Worm (Caenorhabditis elegans) whole organism, L1 larva: ENCODE measurements around the gene nfyc-1.
A peak's percentile ranks its signal among the peaks of the same experiment; 100 is the strongest.

Experiments
- C04F5.9 ChIP-seq: sonication (generic microtip); optimal IDR thresholded peaks from 2 replicates; lab custom pipeline; 2016; ENCODE audit warnings: missing genetic modification characterization, missing compliant biosample characterization
- C34B4.2 ChIP-seq: sonication (generic microtip); optimal IDR thresholded peaks from 2 replicates; lab custom pipeline; 2017; ENCODE audit warnings: mild to moderate bottlenecking, missing genetic modification characterization, missing compliant biosample characterization
- F16B12.6 ChIP-seq: fragments of 150-350 bp; optimal IDR thresholded peaks from 2 replicates; lab custom pipeline; 2014; ENCODE audit warnings: missing biosample characterization, missing genetic modification characterization
- Y116A8C.19 ChIP-seq: sonication (generic microtip); optimal IDR thresholded peaks from 2 replicates; lab custom pipeline; 2016; ENCODE audit warnings: missing compliant biosample characterization, missing genetic modification characterization, borderline replicate concordance
- aha-1 ChIP-seq: fragments of 150-350 bp; optimal IDR thresholded peaks from 2 replicates; lab custom pipeline; 2014; ENCODE audit warnings: missing biosample characterization, missing genetic modification characterization
- ceh-63 ChIP-seq: fragments of 200-800 bp; sonication (Bioruptor generic); optimal IDR thresholded peaks from 2 replicates; lab custom pipeline; 2018; ENCODE audit warnings: mild to moderate bottlenecking, missing genetic modification characterization, missing compliant biosample characterization
- ceh-8 ChIP-seq: fragments of 200-800 bp; sonication (Bioruptor generic); optimal IDR thresholded peaks from 2 replicates; lab custom pipeline; 2018; ENCODE audit warnings: mild to moderate bottlenecking, missing genetic modification characterization, moderate library complexity, missing compliant biosample characterization
- ceh-82 ChIP-seq, 3 experiments: fragments of 150-350 bp in 1 of 3; sonication (generic microtip) in 2 of 3; optimal IDR thresholded peaks; 2 replicates each; lab custom pipeline; 2014 to 2017; ENCODE audit warnings: missing biosample characterization in 3 of 3, missing genetic modification characterization in 3 of 3
- dpl-1 ChIP-seq, 3 experiments: fragments of 150-350 bp in 2 of 3; sonication (generic microtip) in 1 of 3; optimal IDR thresholded peaks; 2 replicates each; lab custom pipeline; 2014 to 2017; ENCODE audit warnings: missing biosample characterization in 3 of 3, missing genetic modification characterization in 3 of 3, missing genetic modification reagents in 3 of 3
- efl-1 ChIP-seq, 4 experiments: fragments of 150-350 bp; optimal IDR thresholded peaks in 3 of 4; peaks in 1 of 4; 1 replicate in 1 of 4; 2 replicates in 3 of 4; lab custom pipeline; 2014; ENCODE audit warnings: missing biosample characterization in 2 of 4, missing genetic modification characterization in 2 of 4, missing genetic modification reagents in 2 of 4
- egl-13 ChIP-seq: sonication (generic microtip); optimal IDR thresholded peaks from 2 replicates; lab custom pipeline; 2016; ENCODE audit warnings: missing genotype, missing genetic modification reagents, missing genetic modification characterization, missing compliant biosample characterization
- elt-2 ChIP-seq: sonication (generic microtip); optimal IDR thresholded peaks from 2 replicates; lab custom pipeline; 2016; ENCODE audit warnings: missing genetic modification characterization, mild to moderate bottlenecking, inconsistent platforms, missing compliant biosample characterization, missing genetic modification reagents
- elt-3 ChIP-seq, 6 experiments: fragments of 150-350 bp in 1 of 6; sonication (generic microtip); optimal IDR thresholded peaks; 2 replicates each; lab custom pipeline; 2017 to 2018; ENCODE audit warnings: missing biosample characterization in 6 of 6, missing genetic modification characterization in 6 of 6, inconsistent platforms in 1 of 6
- ets-5 ChIP-seq: fragments of 200-800 bp; sonication (Bioruptor generic); IDR thresholded peaks from 2 replicates; pipeline ENCODE4 v1.3.6; 2022; ENCODE audit warnings: missing genetic modification characterization, missing compliant biosample characterization
- fkh-10 ChIP-seq: sonication (generic microtip); optimal IDR thresholded peaks from 2 replicates; lab custom pipeline; 2017; ENCODE audit warnings: missing biosample characterization, missing genetic modification reagents, missing genetic modification characterization
- fkh-4 ChIP-seq: sonication (generic microtip); optimal IDR thresholded peaks from 2 replicates; lab custom pipeline; 2016; ENCODE audit warnings: missing compliant biosample characterization, missing genetic modification characterization, borderline replicate concordance
- fos-1 ChIP-seq: fragments of 150-350 bp; optimal IDR thresholded peaks from 2 replicates; lab custom pipeline; 2014; ENCODE audit warnings: missing biosample characterization, missing genetic modification characterization
- lin-14 ChIP-seq: fragments of 200-800 bp; sonication (Bioruptor generic); optimal IDR thresholded peaks from 2 replicates; lab custom pipeline; 2018; ENCODE audit warnings: mild to moderate bottlenecking, missing genetic modification characterization, moderate library complexity, missing compliant biosample characterization
- lin-35 ChIP-seq, 2 experiments: fragments of 150-350 bp; optimal IDR thresholded peaks; 2 replicates each; lab custom pipeline; 2014; ENCODE audit warnings: missing biosample characterization in 2 of 2, missing genetic modification characterization in 2 of 2, missing genetic modification reagents in 2 of 2
- lin-39 ChIP-seq: fragments of 150-350 bp; optimal IDR thresholded peaks from 2 replicates; lab custom pipeline; 2014; ENCODE audit warnings: missing biosample characterization, missing genetic modification reagents, missing genetic modification characterization
- mdl-1 ChIP-seq, 2 experiments: fragments of 150-350 bp; optimal IDR thresholded peaks; 2 replicates each; lab custom pipeline; 2014 to 2017; ENCODE audit warnings: missing biosample characterization in 2 of 2, missing genetic modification characterization in 2 of 2, inconsistent platforms in 1 of 2
- mep-1 ChIP-seq: fragments of 150-350 bp; optimal IDR thresholded peaks from 2 replicates; lab custom pipeline; 2014; ENCODE audit warnings: missing biosample characterization, missing genetic modification characterization
- nhr-20 ChIP-seq: sonication (generic microtip); optimal IDR thresholded peaks from 2 replicates; lab custom pipeline; 2016; ENCODE audit warnings: mild to moderate bottlenecking, missing genetic modification characterization, missing compliant biosample characterization
- nhr-237 ChIP-seq: fragments of 150-350 bp; optimal IDR thresholded peaks from 2 replicates; lab custom pipeline; 2014; ENCODE audit warnings: missing biosample characterization, missing genetic modification characterization
- nhr-28 ChIP-seq: fragments of 150-350 bp; optimal IDR thresholded peaks from 2 replicates; lab custom pipeline; 2014; ENCODE audit warnings: missing biosample characterization, missing genetic modification characterization
- nhr-71 ChIP-seq: sonication (generic microtip); optimal IDR thresholded peaks from 2 replicates; lab custom pipeline; 2016; ENCODE audit warnings: mild to moderate bottlenecking, missing genetic modification characterization, moderate library complexity, missing compliant biosample characterization
- nhr-84 ChIP-seq: sonication (generic microtip); optimal IDR thresholded peaks from 2 replicates; lab custom pipeline; 2017; ENCODE audit warnings: missing biosample characterization, missing genetic modification characterization
- nhr-85 ChIP-seq: sonication (generic microtip); peaks from one replicate; lab custom pipeline; 2016; ENCODE audit warnings: missing genetic modification characterization, inconsistent platforms, missing compliant biosample characterization
- pag-3 ChIP-seq: sonication (generic microtip); optimal IDR thresholded peaks from 2 replicates; lab custom pipeline; 2017; ENCODE audit warnings: missing genetic modification characterization, mild to moderate bottlenecking, missing compliant biosample characterization, antibody characterized with exemption, borderline replicate concordance; ENCODE audit not compliant: insufficient read depth
- skn-1 ChIP-seq: fragments of 150-350 bp; optimal IDR thresholded peaks from 2 replicates; lab custom pipeline; 2014; ENCODE audit warnings: missing biosample characterization, missing genetic modification characterization
- sptf-1 ChIP-seq: fragments of 150-350 bp; optimal IDR thresholded peaks from 2 replicates; lab custom pipeline; 2014; ENCODE audit warnings: missing biosample characterization, missing genetic modification characterization
- tbx-2 ChIP-seq: sonication (generic microtip); optimal IDR thresholded peaks from 2 replicates; lab custom pipeline; 2016; ENCODE audit warnings: missing genetic modification characterization, missing compliant biosample characterization
- unc-130 ChIP-seq: fragments of 150-350 bp; optimal IDR thresholded peaks from 2 replicates; lab custom pipeline; 2017; ENCODE audit warnings: missing biosample characterization, missing genetic modification characterization, inconsistent platforms
- unc-86 ChIP-seq: sonication (generic microtip); optimal IDR thresholded peaks from 2 replicates; lab custom pipeline; 2016; ENCODE audit warnings: missing genetic modification characterization, missing compliant biosample characterization
- zag-1 ChIP-seq: fragments of 150-350 bp; optimal IDR thresholded peaks from 2 replicates; lab custom pipeline; 2014; ENCODE audit warnings: missing biosample characterization, missing genetic modification characterization
- ztf-11 ChIP-seq, 2 experiments: sonication (generic microtip); optimal IDR thresholded peaks; 2 replicates each; lab custom pipeline; 2016 to 2017; ENCODE audit warnings: missing genetic modification characterization in 2 of 2, missing biosample characterization in 1 of 2, missing compliant biosample characterization in 1 of 2

Gene nfyc-1

DNA sequence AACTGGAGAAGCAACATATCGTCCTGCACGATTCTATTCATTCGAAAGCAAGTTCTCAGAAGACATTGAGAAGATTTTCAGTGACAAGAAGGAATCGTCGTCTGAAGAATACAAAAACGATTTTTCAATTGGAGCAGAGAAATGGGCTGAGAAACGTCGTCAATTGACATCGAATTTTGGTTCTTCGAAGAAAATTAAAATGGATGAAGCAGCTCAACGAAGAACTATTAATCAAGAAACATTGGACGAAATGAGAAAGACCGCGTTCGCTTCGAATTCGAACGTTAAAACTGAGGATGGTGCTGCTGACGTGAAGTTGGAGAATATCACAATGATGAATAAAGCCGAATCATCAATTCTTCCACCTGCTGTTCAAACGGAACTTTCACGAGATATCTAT, 2.4 kb downstream of the nfyc-1 start, which contains the start of gene rpt-4:
TSS of gene rpt-4 (minus strand) at position 101 of the 400 bp plus-strand sequence.
- TF ChIP-seq nhr-85 (tag; lab: Kevin White, UChicago) (peak; percentile 59), Y116A8C.19 (no peak), elt-2 (tag; lab: Kevin White, UChicago) (no peak), ztf-11 (tag; optimal IDR thresholded peaks at IDR 0.05; lab: Kevin White, UChicago) (no peak)

DNA sequence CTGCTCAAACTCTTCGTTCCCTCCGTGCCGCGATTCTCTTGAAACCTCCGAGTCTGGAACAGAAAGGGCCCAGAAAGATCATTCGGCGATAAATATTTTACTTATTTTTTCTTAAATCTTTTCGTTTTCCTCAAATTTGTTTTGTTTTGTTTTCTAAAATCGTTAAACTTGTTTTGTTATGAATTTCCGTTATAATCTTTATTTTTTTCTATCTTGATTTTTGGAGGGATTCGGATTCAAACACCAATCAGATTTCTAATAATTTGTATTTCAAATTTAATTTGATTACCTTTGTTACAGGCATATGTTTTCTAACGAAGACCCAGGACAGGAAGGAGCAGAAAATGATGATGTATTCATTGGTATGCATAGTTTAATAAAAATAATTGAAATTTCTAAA, 3.6 kb downstream of the nfyc-1 start, which contains the start of gene C23H3.5:
TSS of gene C23H3.5 (plus strand) at position 301 of the 400 bp plus-strand sequence.
- TF ChIP-seq aha-1 (tag; lab: Kevin White, UChicago), result no peak
- TF ChIP-seq fos-1 (tag; lab: Kevin White, UChicago), result no peak
- TF ChIP-seq mep-1 (tag; lab: Kevin White, UChicago), result no peak
- no peak for TF ChIP-seq nhr-237 (tag; lab: Kevin White, UChicago)
- TF ChIP-seq egl-13 (tag; lab: Kevin White, UChicago), result no peak
- TF ChIP-seq elt-3 (tag; optimal IDR thresholded peaks at IDR 0.05; lab: Kevin White, UChicago), result no peak
- TF ChIP-seq skn-1 (tag; lab: Kevin White, UChicago), result no peak
- no peak for TF ChIP-seq fkh-4
- TF ChIP-seq nhr-28 (tag; lab: Kevin White, UChicago), result no peak
- no peak for TF ChIP-seq sptf-1 (tag; lab: Kevin White, UChicago)
- TF ChIP-seq ceh-63 (GFP tag; lab: Kevin White, UChicago), result no peak
- no peak for TF ChIP-seq dpl-1 (GFP tag; optimal IDR thresholded peaks at IDR 0.05; lab: Kevin White, UChicago)
- TF ChIP-seq nhr-71 (tag; lab: Kevin White, UChicago), result no peak
- no peak for TF ChIP-seq mdl-1 (tag; optimal IDR thresholded peaks at IDR 0.05; lab: Kevin White, UChicago)
- no peak for TF ChIP-seq lin-39 (tag; lab: Kevin White, UChicago)
- no peak for TF ChIP-seq fkh-10 (GFP tag; lab: Kevin White, UChicago)
- no peak for TF ChIP-seq pag-3 (tag; lab: Kevin White, UChicago)
- TF ChIP-seq C34B4.2, result no peak
- TF ChIP-seq unc-130, result no peak

DNA sequence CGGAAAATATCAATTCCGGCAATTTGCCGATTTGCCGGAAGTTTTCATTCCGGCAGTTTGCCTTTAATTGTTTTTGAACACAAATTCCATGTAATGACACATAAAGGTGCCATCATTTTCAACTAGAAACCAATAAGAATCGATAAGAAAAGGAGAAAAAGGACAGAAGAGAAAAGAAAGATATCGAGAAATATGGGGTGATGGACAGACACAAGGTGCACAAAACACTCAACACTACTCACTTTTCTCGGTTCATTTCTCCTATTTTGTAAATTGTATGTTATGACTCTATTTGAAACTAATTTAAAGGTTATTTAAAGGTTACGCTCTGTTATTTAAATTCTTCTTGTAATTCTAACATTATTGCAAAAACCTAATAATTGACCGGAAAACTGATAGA, 7.2 kb downstream of the nfyc-1 start:
- TF ChIP-seq lin-39 (tag; lab: Kevin White, UChicago) (no peak), lin-35 (GFP tag; optimal IDR thresholded peaks at IDR 0.05; lab: Kevin White, UChicago) (peak in 1 of 2 experiments; percentile 22), tbx-2 (no peak)

DNA sequence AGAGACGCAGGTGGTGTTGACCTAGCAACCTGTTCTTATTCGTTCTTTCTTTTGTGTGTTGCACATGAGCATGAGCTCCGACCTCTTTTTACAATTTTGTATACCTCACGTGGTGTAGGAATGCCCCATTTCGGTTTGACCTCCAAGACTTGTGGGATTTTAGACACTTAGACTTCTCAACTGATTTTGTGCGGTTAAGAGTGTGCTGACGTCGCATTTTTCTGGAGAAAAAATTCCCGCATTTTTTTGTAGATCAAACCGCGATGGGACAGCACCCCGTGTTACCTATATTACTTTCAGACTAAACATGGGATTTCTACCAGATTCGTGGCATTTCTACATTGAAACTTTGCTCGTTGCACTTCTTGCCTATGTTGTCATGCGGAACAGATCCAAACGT, 7.6 kb downstream of the nfyc-1 start, which contains the start of gene sptl-1:
TSS of gene sptl-1 (plus strand) at position 301 of the 400 bp plus-strand sequence.
- TF ChIP-seq nhr-84 (tag; lab: Kevin White, UChicago) (no peak), efl-1 (optimal IDR thresholded peaks at IDR 0.05; lab: Kevin White, UChicago) (no peak), efl-1 (GFP tag; optimal IDR thresholded peaks at IDR 0.05 in 1 of 2; lab: Kevin White, UChicago) (peak in 1 of 2 experiments; percentile 35), ceh-8 (GFP tag; lab: Kevin White, UChicago) (no peak)

DNA sequence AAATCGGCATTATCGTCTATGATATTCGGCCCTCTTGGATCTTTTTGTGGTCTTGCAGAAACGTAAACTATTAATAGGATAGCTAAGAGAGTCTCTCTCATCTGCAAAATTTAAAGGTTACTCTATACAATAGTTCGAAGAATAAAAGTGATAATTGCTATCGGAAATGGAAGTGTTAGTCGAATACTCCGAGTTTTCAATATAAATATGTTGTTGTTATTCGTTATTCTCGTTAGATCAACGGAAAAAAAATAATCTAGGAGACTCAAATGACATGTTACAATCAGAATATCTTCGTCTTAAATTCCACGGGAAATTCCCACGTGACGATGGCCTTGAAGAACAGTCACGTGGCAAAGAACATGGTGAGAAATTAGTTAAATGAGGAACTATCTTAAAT, 11.5 kb downstream of the nfyc-1 start, which contains the start of gene tre-5:
TSS of gene tre-5 (minus strand) at position 101 of the 400 bp plus-strand sequence.
- peak in 1 of 2 experiments; percentile 16 for TF ChIP-seq lin-35 (GFP tag; optimal IDR thresholded peaks at IDR 0.05; lab: Kevin White, UChicago)
- TF ChIP-seq efl-1 (optimal IDR thresholded peaks at IDR 0.05; lab: Kevin White, UChicago), result no peak
- peak in 1 of 2 experiments; percentile 76 for TF ChIP-seq efl-1 (GFP tag; optimal IDR thresholded peaks at IDR 0.05 in 1 of 2; lab: Kevin White, UChicago)
- TF ChIP-seq F16B12.6 (tag; lab: Kevin White, UChicago), result no peak

DNA sequence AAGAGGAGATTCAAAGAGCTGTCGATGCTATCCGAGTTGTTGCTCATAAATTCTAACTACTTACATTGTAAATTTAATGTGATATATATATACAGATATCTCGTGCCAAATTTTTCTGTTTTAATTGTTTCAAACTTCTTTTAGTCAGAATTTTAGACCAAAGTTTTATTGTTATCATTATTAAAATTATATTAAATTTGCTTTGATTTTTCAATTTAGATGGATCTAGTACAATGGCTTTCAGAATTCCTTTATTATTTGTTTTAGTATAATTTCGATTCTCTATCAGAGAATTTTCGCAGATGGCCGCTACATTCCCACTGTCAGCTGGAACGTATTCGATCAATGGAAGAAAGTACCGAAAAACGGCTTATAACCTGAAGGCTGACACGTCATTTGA, 13.7 kb downstream of the nfyc-1 start, which contains the start of gene ascc-1:
TSS of gene ascc-1 (plus strand) at position 301 of the 400 bp plus-strand sequence.
- no peak for TF ChIP-seq egl-13 (tag; lab: Kevin White, UChicago)
- no peak for TF ChIP-seq Y116A8C.19
- TF ChIP-seq unc-130, result no peak
- TF ChIP-seq nhr-84 (tag; lab: Kevin White, UChicago), result no peak
- no peak for TF ChIP-seq ceh-63 (GFP tag; lab: Kevin White, UChicago)
- TF ChIP-seq lin-14 (GFP tag; lab: Kevin White, UChicago), result no peak
- TF ChIP-seq aha-1 (tag; lab: Kevin White, UChicago), result no peak
- TF ChIP-seq ceh-82 (tag; optimal IDR thresholded peaks at IDR 0.05; lab: Kevin White, UChicago), result no peak
- no peak for TF ChIP-seq nhr-20 (tag; lab: Kevin White, UChicago)
- TF ChIP-seq mep-1 (tag; lab: Kevin White, UChicago), result no peak
- no peak for TF ChIP-seq skn-1 (tag; lab: Kevin White, UChicago)
- TF ChIP-seq unc-86, result no peak
- no peak for TF ChIP-seq mdl-1 (tag; optimal IDR thresholded peaks at IDR 0.05; lab: Kevin White, UChicago)
- no peak for TF ChIP-seq fkh-10 (GFP tag; lab: Kevin White, UChicago)
- TF ChIP-seq elt-2 (tag; lab: Kevin White, UChicago), result no peak
- no peak for TF ChIP-seq C04F5.9 (tag; lab: Kevin White, UChicago)
- no peak for TF ChIP-seq zag-1
- TF ChIP-seq nhr-71 (tag; lab: Kevin White, UChicago), result no peak
- TF ChIP-seq dpl-1 (GFP tag; optimal IDR thresholded peaks at IDR 0.05; lab: Kevin White, UChicago), result no peak
- no peak for TF ChIP-seq ets-5 (GFP tag; lab: Robert Waterston, UW)
